Fruit fly (Drosophila melanogaster) whole organism, embryonic: ENCODE data around the gene ZAP3.

Source experiments
- Bdp1 ChIP-seq: fragments of 200-800 bp; sonication (Bioruptor generic); optimal IDR thresholded peaks from 3 replicates; lab custom pipeline; 2016; ENCODE audit warnings: missing biosample characterization, missing genetic modification characterization
- CG10147 ChIP-seq: fragments of 200-800 bp; sonication (Bioruptor generic); optimal IDR thresholded peaks from 2 replicates; lab custom pipeline; 2019; ENCODE audit warnings: missing biosample characterization, mild to moderate bottlenecking, missing genetic modification characterization, moderate library complexity
- CG12391 ChIP-seq: fragments of 200-800 bp; sonication (Bioruptor generic); optimal IDR thresholded peaks from 3 replicates; lab custom pipeline; 2018; ENCODE audit warnings: missing biosample characterization, mild to moderate bottlenecking, missing genetic modification characterization, moderate library complexity
- CG13424 ChIP-seq: fragments of 200-800 bp; sonication (Bioruptor generic); optimal IDR thresholded peaks from 2 replicates; lab custom pipeline; 2019; ENCODE audit warnings: missing biosample characterization, mild to moderate bottlenecking, missing genetic modification characterization, moderate library complexity
- CG13624 ChIP-seq: fragments of 200-800 bp; sonication (Bioruptor generic); optimal IDR thresholded peaks from 2 replicates; lab custom pipeline; 2016; ENCODE audit warnings: missing biosample characterization, missing genetic modification characterization
- CG14965 ChIP-seq: fragments of 200-800 bp; sonication (Bioruptor generic); optimal IDR thresholded peaks from 2 replicates; lab custom pipeline; 2016; ENCODE audit warnings: missing biosample characterization, missing genetic modification characterization, borderline replicate concordance
- CG15073 ChIP-seq: fragments of 200-800 bp; sonication (Bioruptor generic); optimal IDR thresholded peaks from 2 replicates; lab custom pipeline; 2016; ENCODE audit warnings: missing biosample characterization, missing genetic modification characterization
- CG1529 ChIP-seq: fragments of 200-800 bp; sonication (Bioruptor generic); optimal IDR thresholded peaks from 3 replicates; lab custom pipeline; 2018; ENCODE audit warnings: missing biosample characterization, missing genetic modification characterization
- CG15479 ChIP-seq: fragments of 200-800 bp; sonication (Bioruptor generic); optimal IDR thresholded peaks from 3 replicates; lab custom pipeline; 2019; ENCODE audit warnings: missing biosample characterization, mild to moderate bottlenecking, missing genetic modification characterization, moderate library complexity
- CG17359 ChIP-seq: fragments of 200-800 bp; sonication (Bioruptor generic); optimal IDR thresholded peaks from 3 replicates; lab custom pipeline; 2018; ENCODE audit warnings: missing biosample characterization, mild to moderate bottlenecking, missing genetic modification characterization, moderate library complexity
- CG17385 ChIP-seq: fragments of 200-800 bp; sonication (Bioruptor generic); optimal IDR thresholded peaks from 3 replicates; lab custom pipeline; 2018; ENCODE audit warnings: missing biosample characterization, mild to moderate bottlenecking, missing genetic modification characterization
- CG2199 ChIP-seq: fragments of 200-800 bp; sonication (Bioruptor generic); IDR thresholded peaks from 3 replicates; pipeline ENCODE4 v1.3.6; 2022; ENCODE audit warnings: missing biosample characterization, missing genetic modification characterization
- CG30020 ChIP-seq: fragments of 200-800 bp; optimal IDR thresholded peaks from 2 replicates; lab custom pipeline; 2019; ENCODE audit warnings: missing biosample characterization, mild to moderate bottlenecking, missing genetic modification characterization, moderate library complexity
- CG31224 ChIP-seq: fragments of 200-800 bp; sonication (Bioruptor generic); IDR thresholded peaks from 2 replicates; pipeline ENCODE4 v1.3.6; 2022; ENCODE audit warnings: missing biosample characterization, missing genetic modification characterization
- CG32532 ChIP-seq: fragments of 200-800 bp; sonication (Bioruptor generic); IDR thresholded peaks from 2 replicates; pipeline ENCODE4 v1.3.6; 2022; ENCODE audit warnings: missing biosample characterization, missing genetic modification characterization
- CG33213 ChIP-seq: fragments of 200-800 bp; sonication (Bioruptor generic); optimal IDR thresholded peaks from 3 replicates; lab custom pipeline; 2016; ENCODE audit warnings: missing biosample characterization, missing genetic modification characterization
- CG4820 ChIP-seq: fragments of 200-800 bp; sonication (Bioruptor generic); optimal IDR thresholded peaks from 3 replicates; lab custom pipeline; 2016; ENCODE audit warnings: missing biosample characterization, missing genetic modification characterization
- CG7745 ChIP-seq: fragments of 200-800 bp; sonication (Bioruptor generic); optimal IDR thresholded peaks from 2 replicates; lab custom pipeline; 2018; ENCODE audit warnings: missing biosample characterization, mild to moderate bottlenecking, missing genetic modification characterization, moderate library complexity
- CG7786 ChIP-seq: fragments of 200-800 bp; sonication (Bioruptor generic); optimal IDR thresholded peaks from 2 replicates; lab custom pipeline; 2016; ENCODE audit warnings: missing biosample characterization, missing genetic modification characterization
- CG7839 ChIP-seq: fragments of 200-800 bp; sonication (Bioruptor generic); optimal IDR thresholded peaks from 3 replicates; lab custom pipeline; 2018; ENCODE audit warnings: missing biosample characterization, mild to moderate bottlenecking, missing genetic modification characterization, moderate library complexity
- CTCF ChIP-seq: fragments of 200-800 bp; sonication (Bioruptor generic); optimal IDR thresholded peaks from 2 replicates; lab custom pipeline; 2017; ENCODE audit warnings: missing biosample characterization, mild to moderate bottlenecking, missing genetic modification characterization, moderate library complexity
- D19A ChIP-seq: fragments of 200-800 bp; optimal IDR thresholded peaks from 3 replicates; lab custom pipeline; 2019; ENCODE audit warnings: missing biosample characterization, mild to moderate bottlenecking, missing genetic modification characterization, moderate library complexity
- Dfd ChIP-seq, 2 experiments: fragments of >200 bp; optimal IDR thresholded peaks; 2 replicates each; lab custom pipeline; 2017; ENCODE audit warnings: missing biosample characterization in 2 of 2, missing genetic modification characterization in 2 of 2
- Drgx ChIP-seq: fragments of 200-800 bp; sonication (Bioruptor generic); IDR thresholded peaks from 2 replicates; pipeline ENCODE4 v1.3.6; 2022; ENCODE audit warnings: missing biosample characterization, missing genetic modification characterization
- ERR ChIP-seq: fragments of 200-800 bp; sonication (Bioruptor generic); optimal IDR thresholded peaks from 2 replicates; lab custom pipeline; 2016; ENCODE audit warnings: missing biosample characterization, missing genetic modification characterization
- Fer2 ChIP-seq: fragments of 200-800 bp; sonication (Bioruptor generic); optimal IDR thresholded peaks from 2 replicates; lab custom pipeline; 2018; ENCODE audit warnings: missing biosample characterization, mild to moderate bottlenecking, missing genetic modification characterization, moderate library complexity
- Hey ChIP-seq: fragments of 200-800 bp; sonication (Bioruptor generic); optimal IDR thresholded peaks from 3 replicates; lab custom pipeline; 2018; ENCODE audit warnings: missing biosample characterization, mild to moderate bottlenecking, missing genetic modification characterization
- Hmr ChIP-seq: fragments of 200-800 bp; sonication (Bioruptor generic); optimal IDR thresholded peaks from 3 replicates; lab custom pipeline; 2017; ENCODE audit warnings: mild to moderate bottlenecking, missing biosample characterization, missing genetic modification reagents, missing genetic modification characterization
- Hsf ChIP-seq: fragments of 200-800 bp; sonication (Bioruptor generic); optimal IDR thresholded peaks from 3 replicates; lab custom pipeline; 2016; ENCODE audit warnings: missing biosample characterization, missing genetic modification characterization
- NFAT ChIP-seq: fragments of 200-800 bp; sonication (Bioruptor generic); IDR thresholded peaks from 2 replicates; pipeline ENCODE4 v1.3.6; 2022; ENCODE audit warnings: missing biosample characterization, missing genetic modification characterization
- NK7.1 ChIP-seq: fragments of 200-800 bp; sonication (Bioruptor generic); optimal IDR thresholded peaks from 3 replicates; lab custom pipeline; 2016; ENCODE audit warnings: missing biosample characterization, missing genetic modification characterization
- ara ChIP-seq: fragments of 200-800 bp; sonication (Bioruptor generic); IDR thresholded peaks from 2 replicates; pipeline ENCODE4 v1.3.6; 2022; ENCODE audit warnings: missing biosample characterization, missing genetic modification characterization
- ase ChIP-seq: fragments of 200-800 bp; sonication (Bioruptor generic); IDR thresholded peaks from 3 replicates; pipeline ENCODE4 v1.3.6; 2022; ENCODE audit warnings: missing biosample characterization, missing genetic modification characterization
- ato ChIP-seq: fragments of 200-800 bp; sonication (Bioruptor generic); IDR thresholded peaks from 2 replicates; pipeline ENCODE4 v1.3.6; 2022; ENCODE audit warnings: missing biosample characterization, missing genetic modification characterization; ENCODE audit not compliant: partially characterized antibody
- cas ChIP-seq: fragments of 200-800 bp; sonication (Bioruptor generic); IDR thresholded peaks from 2 replicates; pipeline ENCODE4 v1.3.6; 2022; ENCODE audit warnings: missing biosample characterization, missing genetic modification characterization
- crc ChIP-seq: fragments of 200-800 bp; sonication (Bioruptor generic); optimal IDR thresholded peaks from 2 replicates; lab custom pipeline; 2016; ENCODE audit warnings: missing biosample characterization, missing genetic modification characterization
- gem ChIP-seq: fragments of 200-800 bp; sonication (Bioruptor generic); optimal IDR thresholded peaks from 2 replicates; lab custom pipeline; 2019; ENCODE audit warnings: missing biosample characterization, mild to moderate bottlenecking, missing genetic modification characterization, moderate library complexity
- h ChIP-seq: fragments of >200 bp; optimal IDR thresholded peaks from 2 replicates; lab custom pipeline; 2017
- ken ChIP-seq: fragments of 200-800 bp; sonication (Bioruptor generic); IDR thresholded peaks from 3 replicates; pipeline ENCODE4 v1.3.6; 2022; ENCODE audit warnings: missing biosample characterization, missing genetic modification characterization
- lmd ChIP-seq: fragments of 200-800 bp; sonication (Bioruptor generic); IDR thresholded peaks from 2 replicates; pipeline ENCODE4 v1.3.6; 2022; ENCODE audit warnings: missing biosample characterization, missing genetic modification characterization
- mirr ChIP-seq: fragments of 200-800 bp; sonication (Bioruptor generic); optimal IDR thresholded peaks from 3 replicates; lab custom pipeline; 2018; ENCODE audit warnings: missing biosample characterization, mild to moderate bottlenecking, missing genetic modification characterization
- nmo ChIP-seq: fragments of 200-800 bp; sonication (Bioruptor generic); optimal IDR thresholded peaks from 2 replicates; lab custom pipeline; 2018; ENCODE audit warnings: missing biosample characterization, mild to moderate bottlenecking, missing genetic modification characterization, moderate library complexity
- otp ChIP-seq: fragments of 200-800 bp; sonication (Bioruptor generic); IDR thresholded peaks from 3 replicates; pipeline ENCODE4, ENCODE4 v1.3.6; 2022; ENCODE audit warnings: missing biosample characterization, missing genetic modification characterization
- row ChIP-seq: fragments of 200-800 bp; sonication (Bioruptor generic); IDR thresholded peaks from 3 replicates; pipeline ENCODE4 v1.3.6; 2022; ENCODE audit warnings: missing biosample characterization, missing genetic modification characterization
- schlank ChIP-seq: fragments of 200-800 bp; sonication (Bioruptor generic); optimal IDR thresholded peaks from 2 replicates; lab custom pipeline; 2018; ENCODE audit warnings: missing biosample characterization, mild to moderate bottlenecking, missing genetic modification characterization
- slbo ChIP-seq: fragments of 200-800 bp; sonication (Bioruptor generic); IDR thresholded peaks from 2 replicates; pipeline ENCODE4 v1.3.6; 2022; ENCODE audit warnings: missing biosample characterization, missing genetic modification characterization
- slp2 ChIP-seq: fragments of 200-800 bp; sonication (Bioruptor generic); optimal IDR thresholded peaks from 2 replicates; lab custom pipeline; 2016; ENCODE audit warnings: missing biosample characterization, missing genetic modification characterization
- sob ChIP-seq: fragments of 200-800 bp; sonication (Bioruptor generic); IDR thresholded peaks from 2 replicates; pipeline ENCODE4 v1.3.6; 2022; ENCODE audit warnings: missing biosample characterization, missing genetic modification characterization
- twi ChIP-seq: fragments of 200-800 bp; optimal IDR thresholded peaks from 2 replicates; lab custom pipeline; 2019; ENCODE audit warnings: missing biosample characterization, mild to moderate bottlenecking, missing genetic modification characterization, moderate library complexity
- wek ChIP-seq: fragments of 200-800 bp; sonication (Bioruptor generic); optimal IDR thresholded peaks from 3 replicates; lab custom pipeline; 2018; ENCODE audit warnings: missing biosample characterization, mild to moderate bottlenecking, missing genetic modification characterization, moderate library complexity

ZAP3 gene

dm6 chrX:10088023-10088913 lies 6.0 kb upstream of the ZAP3 start (continued):
- no peak for TF ChIP-seq CG2199 (GFP tag; lab: Robert Waterston, UW)
- no peak for TF ChIP-seq CG14965 (GFP tag; lab: Kevin White, UChicago)
- TF ChIP-seq Dfd (GFP tag; optimal IDR thresholded peaks at IDR 0.05; lab: Kevin White, UChicago): no peak
- TF ChIP-seq otp: peak; percentile 78
- TF ChIP-seq CG1529 (GFP tag; lab: Kevin White, UChicago): peak; percentile 36
- TF ChIP-seq ERR (GFP tag; lab: Kevin White, UChicago): no peak
- peak; percentile 59; the same call in 1 of the 3 replicates for TF ChIP-seq ase (GFP tag; lab: Robert Waterston, UW)
- 0 out of 2 replicates have a peak, but pooled peaks have one; percentile 51 for TF ChIP-seq sob (GFP tag; lab: Robert Waterston, UW)
- TF ChIP-seq CG12391: peak; percentile 69
- TF ChIP-seq ara: peak; percentile 85
- TF ChIP-seq CG17385 (GFP tag; lab: Kevin White, UChicago): peak; percentile 79
- peak; percentile 78 for TF ChIP-seq row
- TF ChIP-seq slp2 (GFP tag; lab: Kevin White, UChicago): peak; percentile 34
- peak; percentile 54; the same call in 2 of the 3 replicates for TF ChIP-seq ken (GFP tag; lab: Robert Waterston, UW)
- no peak for TF ChIP-seq mirr (GFP tag; lab: Kevin White, UChicago)
- peak; percentile 41 for TF ChIP-seq CG13424 (tag; lab: Kevin White, UChicago)
- TF ChIP-seq CG10147 (GFP tag; lab: Kevin White, UChicago): peak; percentile 9
- peak; percentile 68 for TF ChIP-seq CG7839 (tag; lab: Kevin White, UChicago)
- no peak for TF ChIP-seq twi (tag; lab: Kevin White, UChicago)
- TF ChIP-seq CG31224 (GFP tag; lab: Robert Waterston, UW): peak; percentile 48
- TF ChIP-seq CG33213 (GFP tag; lab: Kevin White, UChicago): peak; percentile 20
- no peak for TF ChIP-seq crc (GFP tag; lab: Kevin White, UChicago)
- TF ChIP-seq CG7786 (GFP tag; lab: Kevin White, UChicago): peak; percentile 29
- TF ChIP-seq Drgx (GFP tag; lab: Robert Waterston, UW): peak; percentile 51
- TF ChIP-seq Hmr (GFP tag; lab: Kevin White, UChicago): peak; percentile 48
- TF ChIP-seq CTCF (GFP tag; lab: Kevin White, UChicago): no peak
- no peak for TF ChIP-seq Hey (tag; lab: Kevin White, UChicago)
- TF ChIP-seq cas (GFP tag; lab: Robert Waterston, UW): no peak
- peak; percentile 64 for TF ChIP-seq slbo
- peak; percentile 55 for TF ChIP-seq Hsf (GFP tag; lab: Kevin White, UChicago)
- TF ChIP-seq ato (GFP tag; lab: Robert Waterston, UW): no peak
- peak; percentile 43 for TF ChIP-seq CG4820 (GFP tag; lab: Kevin White, UChicago)
- peak; percentile 59 for TF ChIP-seq nmo (GFP tag; lab: Kevin White, UChicago)
- peak; percentile 73 for TF ChIP-seq CG15479 (GFP tag; lab: Kevin White, UChicago)
- TF ChIP-seq lmd (GFP tag; lab: Robert Waterston, UW): peak; percentile 72
- TF ChIP-seq wek: no peak
- peak; percentile 82 for TF ChIP-seq gem (tag; lab: Kevin White, UChicago)
- TF ChIP-seq CG15073: no peak
- peak; percentile 61 for TF ChIP-seq CG32532 (GFP tag; lab: Robert Waterston, UW)
- TF ChIP-seq D19A (tag; lab: Kevin White, UChicago): peak; percentile 34
- no peak for TF ChIP-seq NK7.1 (GFP tag; lab: Kevin White, UChicago)
- peak; percentile 33 for TF ChIP-seq Bdp1
- TF ChIP-seq CG30020 (tag; lab: Kevin White, UChicago): no peak
- TF ChIP-seq Fer2: no peak
- no peak for TF ChIP-seq CG13624 (GFP tag; lab: Kevin White, UChicago)
- TF ChIP-seq CG17359 (tag; lab: Kevin White, UChicago): peak; percentile 49
- no peak for TF ChIP-seq schlank (tag; lab: Kevin White, UChicago)
- no peak for TF ChIP-seq NFAT (GFP tag; lab: Robert Waterston, UW)
- no peak for TF ChIP-seq CG7745 (tag; lab: Kevin White, UChicago)
- TF ChIP-seq h: no peak
